Worm (Caenorhabditis elegans): ENCODE data around the gene cab-1.

The cab-1 gene

DNA sequence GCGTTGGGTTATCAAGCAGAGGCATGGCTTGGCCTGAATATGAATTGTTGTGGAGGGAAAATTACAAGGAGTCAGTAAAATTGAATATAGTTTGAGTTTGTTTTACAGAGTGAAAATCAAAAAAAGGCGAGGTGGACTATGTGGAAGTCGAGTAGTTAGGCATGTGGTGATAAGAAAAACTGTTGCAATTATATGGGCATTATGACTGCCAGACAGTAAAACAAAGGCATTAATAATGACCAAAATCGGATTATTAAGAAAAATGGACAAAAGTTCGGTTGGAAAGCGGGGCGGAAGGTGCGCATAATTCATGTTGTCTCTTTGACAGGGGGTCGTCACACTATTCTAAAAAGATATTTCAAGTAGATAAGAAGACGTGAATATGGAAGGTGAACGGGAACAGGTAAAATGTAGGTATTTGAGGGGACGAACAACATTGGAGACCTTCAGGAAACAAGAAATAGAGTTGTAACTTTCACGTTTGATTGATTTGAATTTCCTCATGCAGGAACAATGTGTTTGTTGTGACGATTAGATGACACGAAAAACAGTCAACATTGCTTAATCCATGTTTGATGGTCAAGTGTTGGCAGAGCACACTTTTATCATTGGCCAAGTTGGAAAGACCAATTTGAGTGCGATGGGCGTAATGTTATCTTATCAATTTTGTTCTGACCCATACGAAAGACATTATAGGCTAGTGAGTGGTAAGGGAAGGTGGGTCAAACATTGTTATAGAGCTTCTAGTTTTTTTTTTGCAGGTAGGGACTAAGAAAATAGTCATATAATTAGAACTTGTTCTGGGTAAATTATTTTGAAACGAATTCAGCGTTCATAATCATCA, 58.4 kb downstream of the cab-1 start, which contains the start of gene mfsd-11:
mfsd-11 (minus strand) TSS at position 51 of the 844 bp plus-strand sequence.
- TF ChIP-seq ceh-90 (tag; optimal IDR thresholded peaks at IDR 0.05) (no peak), elt-2 (tag; optimal IDR thresholded peaks at IDR 0.05) (peak; percentile 26), isw-1 (GFP tag; IDR thresholded peaks at IDR 0.05) (no peak)

All from whole organism, L1 larva.